Worm (Caenorhabditis elegans) whole organism, L4 larva: ENCODE measurements around the gene mrps-18C.
A peak's percentile ranks its signal among the peaks of the same experiment; 100 is the strongest.

ENCODE experiments used
- D1046.2 ChIP-seq: fragments of 200-800 bp; sonication (Bioruptor generic); IDR thresholded peaks from 2 replicates; pipeline ENCODE4 v1.3.6; 2022; ENCODE audit warnings: missing genetic modification characterization, missing compliant biosample characterization
- Y105C5A.15 ChIP-seq: fragments of 200-800 bp; sonication (Bioruptor generic); IDR thresholded peaks from 2 replicates; pipeline ENCODE4 v1.3.6; 2022; ENCODE audit warnings: missing genetic modification characterization, missing compliant biosample characterization
- Y75B8A.6 ChIP-seq: fragments of 200-800 bp; sonication (Bioruptor generic); IDR thresholded peaks from 2 replicates; pipeline ENCODE4 v1.3.6; 2022; ENCODE audit warnings: missing genetic modification reagents, missing genetic modification characterization, missing compliant biosample characterization
- ZK337.2 ChIP-seq: fragments of 200-800 bp; sonication (Bioruptor generic); IDR thresholded peaks from 2 replicates; pipeline ENCODE4 v1.3.6; 2022; ENCODE audit warnings: missing genetic modification reagents, missing genetic modification characterization, missing compliant biosample characterization
- ZK546.5 ChIP-seq, 2 experiments: sonication (generic microtip); optimal IDR thresholded peaks; 2 replicates each; lab custom pipeline; 2017; ENCODE audit warnings: missing biosample characterization in 2 of 2, missing genetic modification characterization in 2 of 2
- aha-1 ChIP-seq: fragments of 150-350 bp; peaks from one replicate; lab custom pipeline; 2014; ENCODE audit warnings: missing biosample characterization, missing genetic modification characterization
- ama-1 ChIP-seq: fragments of 150-350 bp; optimal IDR thresholded peaks from 2 replicates; lab custom pipeline; 2014; ENCODE audit warnings: inconsistent platforms, mixed read lengths
- arid-1 ChIP-seq: fragments of 200-800 bp; sonication (Bioruptor generic); conservative IDR thresholded peaks from 2 replicates; pipeline ENCODE4 v1.3.6; 2022; ENCODE audit warnings: missing genetic modification reagents, missing genetic modification characterization, missing compliant biosample characterization
- attf-4 ChIP-seq: sonication (generic microtip); optimal IDR thresholded peaks from 3 replicates; lab custom pipeline; 2017; ENCODE audit warnings: missing biosample characterization, missing genetic modification characterization
- ceh-20 ChIP-seq: fragments of 200-800 bp; sonication (Bioruptor generic); IDR thresholded peaks from 2 replicates; pipeline ENCODE4 v1.3.6; 2022; ENCODE audit warnings: missing genetic modification reagents, missing genetic modification characterization, missing compliant biosample characterization
- ceh-28 ChIP-seq: fragments of 150-350 bp; optimal IDR thresholded peaks from 2 replicates; lab custom pipeline; 2014; ENCODE audit warnings: missing biosample characterization, missing genetic modification reagents, missing genetic modification characterization
- ceh-32 ChIP-seq: sonication (generic microtip); optimal IDR thresholded peaks from 2 replicates; lab custom pipeline; 2016; ENCODE audit warnings: mild to moderate bottlenecking, missing genetic modification characterization, missing compliant biosample characterization; ENCODE audit not compliant: poor library complexity
- cey-2 ChIP-seq: sonication (generic microtip); optimal IDR thresholded peaks from 3 replicates; lab custom pipeline; 2017; ENCODE audit warnings: missing genetic modification characterization, mild to moderate bottlenecking, missing compliant biosample characterization, antibody characterized with exemption, borderline replicate concordance; ENCODE audit not compliant: insufficient read depth
- daf-12 ChIP-seq: fragments of 150-350 bp; optimal IDR thresholded peaks from 2 replicates; lab custom pipeline; 2014; ENCODE audit warnings: missing biosample characterization, missing genetic modification reagents, missing genetic modification characterization
- daf-16 ChIP-seq, 3 experiments: sonication (generic microtip); optimal IDR thresholded peaks; 2 replicates each; lab custom pipeline; 2016 to 2017; ENCODE audit warnings: missing genetic modification characterization in 3 of 3, missing genetic modification reagents in 3 of 3, mild to moderate bottlenecking in 2 of 3, missing compliant biosample characterization in 2 of 3, missing biosample characterization in 1 of 3, moderate library complexity in 1 of 3
- daf-8 ChIP-seq: fragments of 200-800 bp; sonication (Bioruptor generic); IDR thresholded peaks from 2 replicates; pipeline ENCODE4 v1.3.6; 2022; ENCODE audit warnings: missing genetic modification characterization, missing compliant biosample characterization
- dmd-9 ChIP-seq: fragments of 200-800 bp; sonication (Bioruptor generic); IDR thresholded peaks from 2 replicates; pipeline ENCODE4 v1.3.6; 2022; ENCODE audit warnings: missing genetic modification reagents, missing genetic modification characterization, missing compliant biosample characterization
- duxl-1 ChIP-seq: sonication (generic microtip); optimal IDR thresholded peaks from 2 replicates; lab custom pipeline; 2016; ENCODE audit warnings: mild to moderate bottlenecking, missing genetic modification characterization, moderate library complexity, missing compliant biosample characterization; ENCODE audit not compliant: poor library complexity
- egl-27 ChIP-seq: sonication (generic microtip); optimal IDR thresholded peaks from 3 replicates; lab custom pipeline; 2017; ENCODE audit warnings: missing biosample characterization, missing genetic modification reagents, missing genetic modification characterization
- egl-43 ChIP-seq: fragments of 200-800 bp; sonication (Bioruptor generic); IDR thresholded peaks from 2 replicates; pipeline ENCODE4 v1.3.6; 2022; ENCODE audit warnings: missing genetic modification reagents, missing genetic modification characterization, missing compliant biosample characterization
- fos-1 ChIP-seq: fragments of 150-350 bp; optimal IDR thresholded peaks from 2 replicates; lab custom pipeline; 2014; ENCODE audit warnings: missing biosample characterization, missing genetic modification characterization
- gei-8 ChIP-seq: fragments of 200-800 bp; sonication (Bioruptor generic); optimal IDR thresholded peaks from 2 replicates; lab custom pipeline; 2018; ENCODE audit warnings: mild to moderate bottlenecking, missing genetic modification characterization, missing compliant biosample characterization
- hif-1 ChIP-seq, 2 experiments: sonication (generic microtip); optimal IDR thresholded peaks; 2 replicates each; lab custom pipeline; 2016 to 2017; ENCODE audit warnings: missing compliant biosample characterization in 2 of 2, missing genetic modification characterization in 2 of 2, missing genetic modification reagents in 2 of 2, missing genotype in 2 of 2, mild to moderate bottlenecking in 1 of 2
- hlh-11 ChIP-seq: fragments of 200-800 bp; sonication (Bioruptor generic); optimal IDR thresholded peaks from 2 replicates; lab custom pipeline; 2018; ENCODE audit warnings: mild to moderate bottlenecking, missing genetic modification characterization, missing compliant biosample characterization
- jun-1 ChIP-seq: fragments of 150-350 bp; optimal IDR thresholded peaks from 2 replicates; lab custom pipeline; 2014; ENCODE audit warnings: missing biosample characterization, missing genetic modification reagents, missing genetic modification characterization
- lim-7 ChIP-seq: fragments of 200-800 bp; sonication (Bioruptor generic); IDR thresholded peaks from 2 replicates; pipeline ENCODE4 v1.3.6; 2022; ENCODE audit warnings: missing genetic modification characterization, missing compliant biosample characterization
- lin-13 ChIP-seq: fragments of 150-350 bp; optimal IDR thresholded peaks from 2 replicates; lab custom pipeline; 2014; ENCODE audit warnings: missing biosample characterization, missing genetic modification reagents, missing genetic modification characterization
- lsy-2 ChIP-seq, 2 experiments: fragments of 150-350 bp in 1 of 2; sonication (generic microtip) in 1 of 2; optimal IDR thresholded peaks; 2 replicates each; lab custom pipeline; 2014 to 2017; ENCODE audit warnings: missing biosample characterization in 2 of 2, missing genetic modification characterization in 2 of 2
- madf-9 ChIP-seq: fragments of 200-800 bp; sonication (Bioruptor generic); conservative IDR thresholded peaks from 2 replicates; pipeline ENCODE4 v1.3.6; 2022; ENCODE audit warnings: missing genetic modification reagents, missing genetic modification characterization, missing compliant biosample characterization
- mes-2 ChIP-seq: sonication (generic microtip); optimal IDR thresholded peaks from 2 replicates; lab custom pipeline; 2016; ENCODE audit warnings: missing genotype, mild to moderate bottlenecking, missing genetic modification characterization, missing compliant biosample characterization; ENCODE audit not compliant: poor library complexity, severe bottlenecking
- mxl-3 ChIP-seq: fragments of 200-800 bp; sonication (Bioruptor generic); optimal IDR thresholded peaks from 2 replicates; lab custom pipeline; 2018; ENCODE audit warnings: mild to moderate bottlenecking, missing genetic modification characterization, missing compliant biosample characterization
- nhr-102 ChIP-seq: sonication (generic microtip); optimal IDR thresholded peaks from 2 replicates; lab custom pipeline; 2016; ENCODE audit warnings: mild to moderate bottlenecking, missing genetic modification characterization, moderate library complexity, missing compliant biosample characterization
- nhr-11 ChIP-seq: fragments of 150-350 bp; optimal IDR thresholded peaks from 2 replicates; lab custom pipeline; 2014; ENCODE audit warnings: missing biosample characterization, missing genetic modification characterization
- nhr-237 ChIP-seq: sonication (generic microtip); optimal IDR thresholded peaks from 2 replicates; lab custom pipeline; 2017; ENCODE audit warnings: missing biosample characterization, missing genetic modification characterization
- nhr-41 ChIP-seq: fragments of 200-800 bp; sonication (Bioruptor generic); IDR thresholded peaks from 2 replicates; pipeline ENCODE4 v1.3.6; 2022; ENCODE audit warnings: missing genetic modification reagents, missing genetic modification characterization, missing compliant biosample characterization
- nhr-48 ChIP-seq: sonication (generic microtip); optimal IDR thresholded peaks from 2 replicates; lab custom pipeline; 2016; ENCODE audit warnings: mild to moderate bottlenecking, missing genetic modification characterization, missing compliant biosample characterization
- nhr-6 ChIP-seq: fragments of 150-350 bp; optimal IDR thresholded peaks from 2 replicates; lab custom pipeline; 2014; ENCODE audit warnings: missing biosample characterization, missing genetic modification characterization
- rbr-2 ChIP-seq: sonication (generic microtip); optimal IDR thresholded peaks from 2 replicates; lab custom pipeline; 2016; ENCODE audit warnings: missing genotype, missing genetic modification characterization, missing compliant biosample characterization
- sdz-12 ChIP-seq: fragments of 200-800 bp; sonication (Bioruptor generic); optimal IDR thresholded peaks from 2 replicates; lab custom pipeline; 2018; ENCODE audit warnings: mild to moderate bottlenecking, missing genetic modification characterization, missing compliant biosample characterization
- set-16 ChIP-seq: fragments of 200-800 bp; sonication (Bioruptor generic); IDR thresholded peaks from 2 replicates; pipeline ENCODE4 v1.3.6; 2022; ENCODE audit warnings: missing genetic modification reagents, missing genetic modification characterization, missing compliant biosample characterization
- skn-1 ChIP-seq: fragments of 150-350 bp; optimal IDR thresholded peaks from 2 replicates; lab custom pipeline; 2014; ENCODE audit warnings: missing biosample characterization, missing genetic modification characterization
- snpc-4 ChIP-seq: fragments of 150-350 bp; optimal IDR thresholded peaks from 2 replicates; lab custom pipeline; 2014; ENCODE audit warnings: missing biosample characterization, missing genetic modification characterization
- unc-130 ChIP-seq: sonication (generic microtip); optimal IDR thresholded peaks from 2 replicates; lab custom pipeline; 2016; ENCODE audit warnings: missing genetic modification reagents, missing genetic modification characterization, missing compliant biosample characterization
- vab-7 ChIP-seq: fragments of 200-800 bp; sonication (Bioruptor generic); IDR thresholded peaks from 2 replicates; pipeline ENCODE4 v1.3.6; 2022; ENCODE audit warnings: missing genetic modification reagents, missing genetic modification characterization, missing compliant biosample characterization
- zfp-2 ChIP-seq: sonication (generic microtip); optimal IDR thresholded peaks from 2 replicates; lab custom pipeline; 2016; ENCODE audit warnings: mild to moderate bottlenecking, missing genetic modification characterization, missing compliant biosample characterization
- ztf-7 ChIP-seq: fragments of 150-350 bp; optimal IDR thresholded peaks from 2 replicates; lab custom pipeline; 2014; ENCODE audit warnings: missing biosample characterization, missing genetic modification characterization

Gene mrps-18C

DNA sequence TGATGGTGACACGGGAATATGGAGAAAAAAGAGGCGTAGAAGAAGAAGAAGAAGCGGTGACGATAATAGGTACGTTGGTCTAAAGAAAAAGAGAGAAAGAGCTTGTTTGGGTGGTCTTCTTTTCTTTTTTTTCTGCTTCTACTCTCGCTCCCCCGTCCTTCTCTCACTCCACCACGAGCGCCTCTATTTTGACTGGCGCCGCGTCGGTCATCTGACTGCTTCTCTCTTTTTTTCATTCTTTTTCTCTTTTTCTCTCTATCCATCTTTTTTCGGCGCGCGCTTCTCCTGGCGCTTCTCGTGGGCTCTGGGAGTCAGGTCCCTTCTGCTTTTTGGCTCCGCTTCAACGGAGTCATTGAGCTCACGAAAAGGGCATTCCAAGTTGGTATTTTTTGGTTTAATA lies 15.0 kb downstream of the mrps-18C start (continued):
- TF ChIP-seq jun-1 (tag; lab: Kevin White, UChicago) (no peak), gei-8 (no peak), snpc-4 (tag; lab: Kevin White, UChicago) (no peak), lin-13 (no peak), nhr-11 (tag; lab: Kevin White, UChicago) (no peak), nhr-102 (tag; lab: Kevin White, UChicago) (no peak), nhr-41 (GFP tag; lab: Robert Waterston, UW) (no peak), D1046.2 (GFP tag; lab: Robert Waterston, UW) (no peak), nhr-6 (tag; lab: Kevin White, UChicago) (no peak), ZK337.2 (GFP tag; lab: Robert Waterston, UW) (no peak), attf-4 (tag; lab: Kevin White, UChicago) (no peak), skn-1 (tag; lab: Kevin White, UChicago) (no peak), lim-7 (no peak), ztf-7 (tag; lab: Kevin White, UChicago) (no peak), zfp-2 (tag; lab: Kevin White, UChicago) (no peak), ceh-28 (tag; lab: Kevin White, UChicago) (no peak), daf-12 (tag; lab: Kevin White, UChicago) (no peak), cey-2 (no peak), ama-1 (lab: Kevin White, UChicago) (no peak), nhr-237 (no peak), hif-1 (tag; optimal IDR thresholded peaks at IDR 0.05; lab: Kevin White, UChicago) (peak in 1 of 2 experiments; percentile 62)

DNA sequence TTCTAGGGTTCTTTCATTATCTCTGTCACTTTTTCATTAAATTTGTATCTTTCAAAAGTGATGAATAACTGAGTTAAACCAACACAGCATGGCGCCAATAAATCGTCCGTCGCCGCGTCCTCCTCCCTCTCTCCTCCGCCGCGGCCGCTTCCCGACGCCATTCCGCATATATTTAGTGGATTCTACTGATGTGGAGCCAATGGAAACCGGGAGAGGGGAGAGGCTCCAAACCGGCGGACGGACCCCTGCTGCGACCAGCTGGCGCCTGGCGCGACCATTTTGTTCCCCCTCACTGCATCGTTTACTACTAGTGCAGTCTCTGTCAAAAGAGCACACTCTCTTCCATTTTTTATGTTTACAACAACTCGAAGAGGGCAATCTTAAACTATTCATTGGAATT lies 15.8 kb downstream of the mrps-18C start:
- TF ChIP-seq duxl-1: no peak
- no peak for TF ChIP-seq ceh-32 (tag; lab: Kevin White, UChicago)
- no peak for TF ChIP-seq Y105C5A.15 (GFP tag; lab: Robert Waterston, UW)
- TF ChIP-seq vab-7 (GFP tag; lab: Robert Waterston, UW): no peak
- no peak for TF ChIP-seq rbr-2
- no peak for TF ChIP-seq mxl-3 (GFP tag; lab: Kevin White, UChicago)
- TF ChIP-seq nhr-11 (tag; lab: Kevin White, UChicago): no peak
- TF ChIP-seq Y75B8A.6 (GFP tag; lab: Robert Waterston, UW): no peak
- no peak for TF ChIP-seq arid-1 (GFP tag; lab: Robert Waterston, UW)
- peak; percentile 92 for TF ChIP-seq set-16 (GFP tag; lab: Robert Waterston, UW)
- no peak for TF ChIP-seq dmd-9
- TF ChIP-seq nhr-237: no peak
- no peak for TF ChIP-seq ceh-20 (GFP tag; lab: Robert Waterston, UW)
- peak in 1 of 2 experiments; percentile 67 for TF ChIP-seq daf-16 (GFP tag; optimal IDR thresholded peaks at IDR 0.05; lab: Kevin White, UChicago)
- peak; percentile 12 for TF ChIP-seq daf-16 (tag; optimal IDR thresholded peaks at IDR 0.05; lab: Kevin White, UChicago)
- no peak for TF ChIP-seq fos-1
- no peak for TF ChIP-seq mes-2
- no peak for TF ChIP-seq ceh-28 (tag; lab: Kevin White, UChicago)
- 0 out of 2 replicates have a peak, but pooled peaks have one; percentile 23 for TF ChIP-seq egl-43
- no peak for TF ChIP-seq egl-27
- TF ChIP-seq cey-2: no peak
- no peak for TF ChIP-seq sdz-12 (GFP tag; lab: Kevin White, UChicago)
- no peak for TF ChIP-seq lsy-2 (tag; optimal IDR thresholded peaks at IDR 0.05; lab: Kevin White, UChicago)
- TF ChIP-seq hlh-11: peak; percentile 26
- no peak for TF ChIP-seq daf-8 (GFP tag; lab: Robert Waterston, UW)
- TF ChIP-seq ZK546.5 (tag; optimal IDR thresholded peaks at IDR 0.05; lab: Kevin White, UChicago): no peak
- no peak for TF ChIP-seq madf-9 (GFP tag; lab: Robert Waterston, UW)
- peak; percentile 66 for TF ChIP-seq aha-1 (tag; lab: Kevin White, UChicago)
- no peak for TF ChIP-seq nhr-48 (tag; lab: Kevin White, UChicago)
- TF ChIP-seq unc-130 (GFP tag; lab: Kevin White, UChicago): no peak
- TF ChIP-seq, all 104 proteins: peak for 5
